Worm (Caenorhabditis elegans) whole organism, L1 larva: ENCODE data around the gene C15H11.10.

ENCODE experiments used
- ces-1 ChIP-seq: fragments of 150-350 bp; optimal IDR thresholded peaks from 2 replicates; lab custom pipeline; 2014; ENCODE audit warnings: missing biosample characterization, missing genetic modification reagents, missing genetic modification characterization
- ztf-11 ChIP-seq, 2 experiments: sonication (generic microtip); optimal IDR thresholded peaks; 2 replicates each; lab custom pipeline; 2016 to 2017; ENCODE audit warnings: missing genetic modification characterization in 2 of 2, missing biosample characterization in 1 of 2, missing compliant biosample characterization in 1 of 2

ce11 chrV:14417735-14418134, 25.8 kb downstream of the C15H11.10 start, which contains the start of the genes nxf-2 and set-31:
- TF ChIP-seq ces-1 (GFP tag; lab: Kevin White, UChicago) (no peak), ztf-11 (tag; optimal IDR thresholded peaks at IDR 0.05; lab: Kevin White, UChicago) (no peak)
